Fruit fly (Drosophila melanogaster): ENCODE results near the gene CG15263.

dm6 chr2L:15248163-15249005 lies 36.4 kb upstream of the CG15263 start, which contains the start of gene dao:
- TF ChIP-seq CG5204 (GFP tag; optimal IDR thresholded peaks at IDR 0.05) (peak; percentile 59), bab1 (GFP tag; optimal IDR thresholded peaks at IDR 0.05) (no peak), kay (GFP tag; ENCODE audit: borderline replicate concordance) (no peak), cnc (optimal IDR thresholded peaks at IDR 0.05) (no peak), Crg-1 (GFP tag; optimal IDR thresholded peaks at IDR 0.05) (no peak), CG33017 (tag; optimal IDR thresholded peaks at IDR 0.05) (no peak), CG7045 (GFP tag; optimal IDR thresholded peaks at IDR 0.05) (peak; percentile 12)
